Worm (Caenorhabditis elegans) whole organism, L2 larva: ENCODE data around the gene Y38E10A.2.
A peak's percentile ranks its signal among the peaks of the same experiment; 100 is the strongest.

Experiments used
- ama-1 ChIP-seq: fragments of 150-350 bp; optimal IDR thresholded peaks from 2 replicates; lab custom pipeline; 2018; ENCODE audit warnings: inconsistent platforms
- ceh-82 ChIP-seq: fragments of 150-350 bp; optimal IDR thresholded peaks from 2 replicates; lab custom pipeline; 2014; ENCODE audit warnings: missing biosample characterization, missing genetic modification characterization
- lin-13 ChIP-seq: fragments of 150-350 bp; optimal IDR thresholded peaks from 2 replicates; lab custom pipeline; 2014; ENCODE audit warnings: missing biosample characterization, missing genetic modification reagents, missing genetic modification characterization
- mdl-1 ChIP-seq, 2 experiments: fragments of 150-350 bp in 1 of 2; sonication (generic microtip) in 1 of 2; optimal IDR thresholded peaks; 2 replicates each; lab custom pipeline; 2017; ENCODE audit warnings: missing biosample characterization in 2 of 2, missing genetic modification characterization in 2 of 2
- sem-4 ChIP-seq: fragments of 150-350 bp; optimal IDR thresholded peaks from 2 replicates; lab custom pipeline; 2014; ENCODE audit warnings: missing biosample characterization, missing genetic modification reagents, missing genetic modification characterization
- sma-9 ChIP-seq, 2 experiments: fragments of 150-350 bp in 1 of 2; sonication (generic microtip) in 1 of 2; optimal IDR thresholded peaks; 2 replicates each; lab custom pipeline; 2014 to 2016; ENCODE audit warnings: missing genetic modification characterization in 2 of 2, mild to moderate bottlenecking in 1 of 2, missing biosample characterization in 1 of 2, missing compliant biosample characterization in 1 of 2, missing genetic modification reagents in 1 of 2, moderate library complexity in 1 of 2
- unc-62 ChIP-seq: fragments of 150-350 bp; optimal IDR thresholded peaks from 2 replicates; lab custom pipeline; 2014; ENCODE audit warnings: missing biosample characterization, missing genetic modification reagents, missing genetic modification characterization
- ztf-11 ChIP-seq: sonication (generic microtip); optimal IDR thresholded peaks from 2 replicates; lab custom pipeline; 2017; ENCODE audit warnings: missing biosample characterization, missing genetic modification characterization

- TF ChIP-seq sem-4 (tag; lab: Kevin White, UChicago), result no peak
- no peak for TF ChIP-seq lin-13 (GFP tag; lab: Kevin White, UChicago)
- TF ChIP-seq mdl-1 (tag; optimal IDR thresholded peaks at IDR 0.05; lab: Kevin White, UChicago), result peak; percentile 30 to 41
- TF ChIP-seq ztf-11 (tag; lab: Kevin White, UChicago), result no peak
- no peak for TF ChIP-seq unc-62 (GFP tag; lab: Kevin White, UChicago)
- TF ChIP-seq ceh-82, result no peak
- peak; percentile 97 for TF ChIP-seq sma-9 (GFP tag; optimal IDR thresholded peaks at IDR 0.05; lab: Kevin White, UChicago)
- no peak for TF ChIP-seq sma-9 (tag; optimal IDR thresholded peaks at IDR 0.05; lab: Kevin White, UChicago)
- no peak for TF ChIP-seq ama-1 (lab: Kevin White, UChicago)
These were observed 48.6 kb upstream of the Y38E10A.2 start, which contains the start of gene nspe-8 for ce11 chrII:12621908-12622566.
